Fruit fly (Drosophila melanogaster): ENCODE measurements around the gene CG11374.

DNA sequence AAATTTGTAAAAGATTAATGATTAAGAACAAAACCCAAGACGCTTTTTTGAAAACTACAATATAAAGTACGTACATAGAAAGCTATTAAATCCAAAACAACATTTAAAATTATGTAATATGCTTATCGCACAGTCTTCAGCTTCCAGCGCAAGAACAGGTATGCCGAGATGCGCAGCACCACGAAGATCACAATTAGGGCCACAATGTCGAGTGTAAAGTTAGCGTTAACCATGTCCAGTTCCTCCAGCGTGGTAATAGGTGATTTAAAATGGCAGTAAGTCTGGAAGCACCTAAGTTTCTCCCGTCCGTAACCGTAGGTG is 46.8 kb downstream of the CG11374 start:
- TF ChIP-seq psq (optimal IDR thresholded peaks at IDR 0.05) (no peak), usp (GFP tag; optimal IDR thresholded peaks at IDR 0.05) (no peak)
